Fruit fly (Drosophila melanogaster) S2 (cell line): ENCODE results near the gene Veneno.

ENCODE experiments used
- CG8478 ChIP-seq: fragments of >200 bp; optimal IDR thresholded peaks from 2 replicates; lab custom pipeline; 2018
- CTCF ChIP-seq, 2 experiments: fragments of >200 bp; optimal IDR thresholded peaks; 2 replicates each; lab custom pipeline; 2018

dm6 chr3R:8324016-8324415 lies 38.3 kb downstream of the Veneno start, which contains the start of gene CG7443:
- TF ChIP-seq CTCF (optimal IDR thresholded peaks at IDR 0.05; lab: Kevin White, UChicago) (no peak), CG8478 (lab: Kevin White, UChicago) (no peak)
